Fruit fly (Drosophila melanogaster) whole organism, embryonic: ENCODE results near the gene CG8142.

Source experiments
- CG10462 ChIP-seq: fragments of 200-800 bp; sonication (Bioruptor generic); optimal IDR thresholded peaks from 2 replicates; lab custom pipeline; 2016; ENCODE audit warnings: missing biosample characterization, missing genetic modification characterization
- CG12236 ChIP-seq: fragments of 200-800 bp; sonication (Bioruptor generic); optimal IDR thresholded peaks from 2 replicates; lab custom pipeline; 2016; ENCODE audit warnings: missing biosample characterization, missing genetic modification characterization
- CG15479 ChIP-seq: fragments of 200-800 bp; sonication (Bioruptor generic); optimal IDR thresholded peaks from 3 replicates; lab custom pipeline; 2019; ENCODE audit warnings: missing biosample characterization, mild to moderate bottlenecking, missing genetic modification characterization, moderate library complexity
- CG1602 ChIP-seq: fragments of 200-800 bp; sonication (Bioruptor generic); optimal IDR thresholded peaks from 3 replicates; lab custom pipeline; 2016; ENCODE audit warnings: missing biosample characterization, missing genetic modification characterization
- CG16815 ChIP-seq: fragments of 200-800 bp; sonication (Bioruptor generic); optimal IDR thresholded peaks from 3 replicates; lab custom pipeline; 2017; ENCODE audit warnings: missing biosample characterization, mild to moderate bottlenecking, missing genetic modification characterization
- CG17328 ChIP-seq: fragments of 200-800 bp; sonication (Bioruptor generic); IDR thresholded peaks from 2 replicates; pipeline ENCODE4 v1.3.6; 2022; ENCODE audit warnings: missing biosample characterization, missing genetic modification characterization
- CG2116 ChIP-seq: fragments of 200-800 bp; sonication (Bioruptor generic); optimal IDR thresholded peaks from 3 replicates; lab custom pipeline; 2018; ENCODE audit warnings: missing biosample characterization, mild to moderate bottlenecking, missing genetic modification characterization
- CG2875 ChIP-seq: fragments of 200-800 bp; sonication (Bioruptor generic); optimal IDR thresholded peaks from 2 replicates; lab custom pipeline; 2017; ENCODE audit warnings: missing biosample characterization, mild to moderate bottlenecking, missing genetic modification characterization, missing genetic modification reagents
- CG30431 ChIP-seq: fragments of 200-800 bp; sonication (Bioruptor generic); optimal IDR thresholded peaks from 2 replicates; lab custom pipeline; 2017; ENCODE audit warnings: missing biosample characterization, missing genetic modification characterization
- CG33213 ChIP-seq: fragments of 200-800 bp; sonication (Bioruptor generic); optimal IDR thresholded peaks from 3 replicates; lab custom pipeline; 2016; ENCODE audit warnings: missing biosample characterization, missing genetic modification characterization
- CG3407 ChIP-seq: fragments of 200-800 bp; sonication (Bioruptor generic); optimal IDR thresholded peaks from 2 replicates; lab custom pipeline; 2018; ENCODE audit warnings: missing biosample characterization, mild to moderate bottlenecking, missing genetic modification characterization
- CG34422 ChIP-seq: fragments of 200-800 bp; sonication (Bioruptor generic); IDR thresholded peaks from 3 replicates; pipeline ENCODE4 v1.3.6; 2022; ENCODE audit warnings: missing biosample characterization, missing genetic modification characterization
- CG4424 ChIP-seq: fragments of 200-800 bp; sonication (Bioruptor generic); optimal IDR thresholded peaks from 3 replicates; lab custom pipeline; 2016; ENCODE audit warnings: missing biosample characterization, missing genetic modification characterization
- CG4820 ChIP-seq: fragments of 200-800 bp; sonication (Bioruptor generic); optimal IDR thresholded peaks from 3 replicates; lab custom pipeline; 2016; ENCODE audit warnings: missing biosample characterization, missing genetic modification characterization
- CG5953 ChIP-seq: fragments of 200-800 bp; sonication (Bioruptor generic); IDR thresholded peaks from 2 replicates; pipeline ENCODE4 v1.3.6; 2022; ENCODE audit warnings: missing biosample characterization, missing genetic modification characterization
- CG6272 ChIP-seq: fragments of 200-800 bp; sonication (Bioruptor generic); IDR thresholded peaks from 2 replicates; pipeline ENCODE4 v1.3.6; 2022; ENCODE audit warnings: missing biosample characterization, missing genetic modification characterization
- CG8290 ChIP-seq, 3 experiments: fragments of 200-800 bp; sonication (Bioruptor generic); optimal IDR thresholded peaks; 2 replicates each; lab custom pipeline; 2016 to 2019; ENCODE audit warnings: missing biosample characterization in 3 of 3, missing genetic modification characterization in 3 of 3, mild to moderate bottlenecking in 2 of 3, moderate library complexity in 1 of 3
- CG8944 ChIP-seq: fragments of 200-800 bp; sonication (Bioruptor generic); optimal IDR thresholded peaks from 3 replicates; lab custom pipeline; 2016; ENCODE audit warnings: missing biosample characterization, missing genetic modification characterization
- CG9437 ChIP-seq: fragments of 200-800 bp; sonication (Bioruptor generic); optimal IDR thresholded peaks from 2 replicates; lab custom pipeline; 2018; ENCODE audit warnings: missing biosample characterization, mild to moderate bottlenecking, missing genetic modification characterization
- CG9797 ChIP-seq: fragments of 200-800 bp; sonication (Bioruptor generic); optimal IDR thresholded peaks from 3 replicates; lab custom pipeline; 2018; ENCODE audit warnings: missing biosample characterization, mild to moderate bottlenecking, missing genetic modification characterization
- Dad ChIP-seq: fragments of 200-800 bp; sonication (Bioruptor generic); optimal IDR thresholded peaks from 3 replicates; lab custom pipeline; 2016; ENCODE audit warnings: missing biosample characterization, missing genetic modification characterization
- Doc3 ChIP-seq: fragments of 200-800 bp; sonication (Bioruptor generic); IDR thresholded peaks from 3 replicates; pipeline ENCODE4 v1.3.6; 2022; ENCODE audit warnings: missing biosample characterization, missing genetic modification characterization; ENCODE audit not compliant: partially characterized antibody
- Drgx ChIP-seq: fragments of 200-800 bp; sonication (Bioruptor generic); IDR thresholded peaks from 2 replicates; pipeline ENCODE4 v1.3.6; 2022; ENCODE audit warnings: missing biosample characterization, missing genetic modification characterization
- E2f1 ChIP-seq: fragments of 200-800 bp; sonication (Bioruptor generic); IDR thresholded peaks from 2 replicates; pipeline ENCODE4 v1.3.6; 2022; ENCODE audit warnings: missing biosample characterization, missing genetic modification characterization
- Ets65A ChIP-seq: fragments of 200-800 bp; sonication (Bioruptor generic); peaks from one replicate; lab custom pipeline; 2016; ENCODE audit warnings: missing biosample characterization, missing genetic modification characterization
- Gug ChIP-seq: fragments of 200-800 bp; sonication (Bioruptor generic); IDR thresholded peaks from 4 replicates; pipeline ENCODE4 v1.3.6; 2022; ENCODE audit warnings: missing biosample characterization, missing genetic modification characterization
- Hmx ChIP-seq: fragments of 200-800 bp; sonication (Bioruptor generic); optimal IDR thresholded peaks from 2 replicates; lab custom pipeline; 2016; ENCODE audit warnings: missing biosample characterization, missing genetic modification characterization
- Spps ChIP-seq: fragments of 200-800 bp; sonication (Bioruptor generic); optimal IDR thresholded peaks from 2 replicates; lab custom pipeline; 2018; ENCODE audit warnings: missing biosample characterization, mild to moderate bottlenecking, missing genetic modification characterization
- Trl ChIP-seq, 3 experiments: fragments of >200 bp in 2 of 3; fragments of 200-800 bp in 1 of 3; sonication (Bioruptor generic) in 1 of 3; optimal IDR thresholded peaks; 2 replicates in 1 of 3; 3 replicates in 2 of 3; lab custom pipeline; 2016 to 2017; ENCODE audit warnings: missing biosample characterization in 1 of 3, missing genetic modification characterization in 1 of 3
- Vsx1 ChIP-seq: fragments of 200-800 bp; sonication (Bioruptor generic); optimal IDR thresholded peaks from 2 replicates; lab custom pipeline; 2017; ENCODE audit warnings: missing biosample characterization, mild to moderate bottlenecking, missing genetic modification characterization, missing genetic modification reagents
- ap ChIP-seq: fragments of 200-800 bp; sonication (Bioruptor generic); IDR thresholded peaks from 2 replicates; pipeline ENCODE4 v1.3.6; 2022; ENCODE audit warnings: missing biosample characterization, missing genetic modification characterization
- ase ChIP-seq: fragments of 200-800 bp; sonication (Bioruptor generic); IDR thresholded peaks from 3 replicates; pipeline ENCODE4 v1.3.6; 2022; ENCODE audit warnings: missing biosample characterization, missing genetic modification characterization
- cad ChIP-seq: fragments of >200 bp; optimal IDR thresholded peaks from 2 replicates; lab custom pipeline; 2017; ENCODE audit warnings: missing biosample characterization, missing genetic modification characterization
- cato ChIP-seq: fragments of 200-800 bp; sonication (Bioruptor generic); optimal IDR thresholded peaks from 2 replicates; lab custom pipeline; 2016; ENCODE audit warnings: missing biosample characterization, missing genetic modification characterization, borderline replicate concordance
- chm ChIP-seq: fragments of 200-800 bp; sonication (Bioruptor generic); IDR thresholded peaks from 2 replicates; pipeline ENCODE4 v1.3.6; 2022; ENCODE audit warnings: missing biosample characterization, missing genetic modification characterization
- croc ChIP-seq: fragments of 200-800 bp; sonication (Bioruptor generic); conservative IDR thresholded peaks from 3 replicates; pipeline ENCODE4 v1.3.6; 2022; ENCODE audit warnings: missing biosample characterization, missing genetic modification characterization
- crp ChIP-seq, 2 experiments: fragments of 200-800 bp; sonication (Bioruptor generic); optimal IDR thresholded peaks; 2 replicates in 1 of 2; 3 replicates in 1 of 2; lab custom pipeline; 2017; ENCODE audit warnings: missing biosample characterization in 2 of 2, missing genetic modification characterization in 2 of 2, mild to moderate bottlenecking in 1 of 2, moderate library complexity in 1 of 2
- gcm ChIP-seq: fragments of 200-800 bp; sonication (Bioruptor generic); optimal IDR thresholded peaks from 2 replicates; lab custom pipeline; 2019; ENCODE audit warnings: missing biosample characterization, mild to moderate bottlenecking, missing genetic modification characterization, moderate library complexity
- gsb-n ChIP-seq: fragments of 200-800 bp; sonication (Bioruptor generic); optimal IDR thresholded peaks from 3 replicates; lab custom pipeline; 2018; ENCODE audit warnings: missing biosample characterization, mild to moderate bottlenecking, missing genetic modification characterization
- jumu ChIP-seq: fragments of 200-800 bp; sonication (Bioruptor generic); optimal IDR thresholded peaks from 3 replicates; lab custom pipeline; 2016; ENCODE audit warnings: missing biosample characterization, missing genetic modification characterization
- kah ChIP-seq: fragments of 200-800 bp; sonication (Bioruptor generic); optimal IDR thresholded peaks from 2 replicates; lab custom pipeline; 2018; ENCODE audit warnings: missing biosample characterization, mild to moderate bottlenecking, missing genetic modification characterization
- lilli ChIP-seq: fragments of 200-800 bp; sonication (Bioruptor generic); optimal IDR thresholded peaks from 3 replicates; lab custom pipeline; 2016; ENCODE audit warnings: missing biosample characterization, missing genetic modification characterization
- onecut ChIP-seq: fragments of 200-800 bp; sonication (Bioruptor generic); IDR thresholded peaks from 2 replicates; pipeline ENCODE4 v1.3.6; 2022; ENCODE audit warnings: missing biosample characterization, missing genetic modification characterization
- pros ChIP-seq: fragments of 200-800 bp; sonication (Bioruptor generic); optimal IDR thresholded peaks from 3 replicates; lab custom pipeline; 2019; ENCODE audit warnings: missing biosample characterization, mild to moderate bottlenecking, missing genetic modification characterization, moderate library complexity
- ranshi ChIP-seq: fragments of 200-800 bp; sonication (Bioruptor generic); IDR thresholded peaks from 2 replicates; pipeline ENCODE4 v1.3.6; 2022; ENCODE audit warnings: missing biosample characterization, missing genetic modification characterization
- stc ChIP-seq: fragments of 200-800 bp; sonication (Bioruptor generic); IDR thresholded peaks from 2 replicates; pipeline ENCODE4 v1.3.6; 2022; ENCODE audit warnings: missing biosample characterization, missing genetic modification characterization
- tio ChIP-seq: fragments of 200-800 bp; sonication (Bioruptor generic); optimal IDR thresholded peaks from 2 replicates; lab custom pipeline; 2017; ENCODE audit warnings: missing biosample characterization, missing genetic modification characterization, inconsistent platforms
- twi ChIP-seq: fragments of 200-800 bp; optimal IDR thresholded peaks from 2 replicates; lab custom pipeline; 2019; ENCODE audit warnings: missing biosample characterization, mild to moderate bottlenecking, missing genetic modification characterization, moderate library complexity

CG8142 gene

DNA sequence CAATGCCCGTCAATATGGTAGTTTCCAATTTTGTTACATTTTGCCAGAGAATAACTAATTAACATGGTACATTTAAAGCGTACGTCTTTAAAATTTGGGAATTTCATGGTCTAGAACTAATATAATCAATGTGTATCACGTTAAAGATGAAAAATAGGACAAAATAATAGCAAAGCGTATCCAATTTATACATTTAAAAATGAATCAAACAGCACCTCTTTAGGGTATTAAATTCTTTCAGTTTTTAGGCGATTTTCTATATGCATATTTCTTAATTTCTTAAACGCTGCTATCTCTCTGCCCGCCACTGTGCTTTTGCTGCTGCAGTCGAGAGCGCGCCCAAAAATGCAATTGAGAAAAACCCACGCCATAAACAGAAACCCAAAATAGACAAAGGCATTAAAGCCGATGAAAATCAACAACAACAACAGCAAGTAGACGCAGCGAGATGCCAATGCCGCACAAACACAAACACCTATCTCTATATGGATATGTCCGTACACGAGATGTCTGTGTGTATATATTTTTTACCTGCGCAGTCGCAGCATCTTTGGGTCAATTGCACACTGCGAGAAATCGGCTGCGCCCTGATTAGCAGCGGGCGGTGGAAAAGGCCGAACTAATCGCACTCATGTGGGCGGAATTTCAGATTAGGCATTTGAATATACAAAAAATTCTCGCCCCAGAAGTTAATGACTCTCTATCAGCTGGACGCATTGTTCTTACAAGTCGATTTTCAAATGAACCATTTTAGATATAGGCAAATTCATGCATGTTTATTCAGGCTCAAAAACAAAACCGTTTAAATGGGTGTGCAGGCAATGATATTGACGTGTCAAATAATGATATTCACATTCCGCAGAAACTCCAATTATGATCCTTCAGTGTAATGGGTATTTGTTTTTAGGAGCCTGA is 15.2 kb downstream of the CG8142 start (continued):
- no peak for TF ChIP-seq Trl (optimal IDR thresholded peaks at IDR 0.05; lab: Kevin White, UChicago)
- peak; percentile 10 for TF ChIP-seq Trl (GFP tag; optimal IDR thresholded peaks at IDR 0.05; lab: Kevin White, UChicago)
- peak; percentile 53 for TF ChIP-seq CG16815
- peak in 1 of 2 experiments; percentile 4 for TF ChIP-seq crp (GFP tag; optimal IDR thresholded peaks at IDR 0.05; lab: Kevin White, UChicago)
- TF ChIP-seq CG12236 (GFP tag; lab: Kevin White, UChicago): peak; percentile 10
- TF ChIP-seq CG17328 (GFP tag; lab: Robert Waterston, UW): peak; percentile 60
- peak; percentile 15 for TF ChIP-seq CG33213 (GFP tag; lab: Kevin White, UChicago)
- peak; percentile 1 for TF ChIP-seq CG8944 (GFP tag; lab: Kevin White, UChicago)
- peak; percentile 34 for TF ChIP-seq CG30431
- no peak for TF ChIP-seq Dad (GFP tag; lab: Kevin White, UChicago)
- no peak for TF ChIP-seq stc
- TF ChIP-seq croc (GFP tag; lab: Robert Waterston, UW): peak; percentile 65
- TF ChIP-seq lilli (GFP tag; lab: Kevin White, UChicago): no peak
- no peak for TF ChIP-seq cato
- TF ChIP-seq CG10462: peak; percentile 14
- 0 out of 2 replicates have a peak, but pooled peaks have one; percentile 6 for TF ChIP-seq CG5953 (GFP tag; lab: Robert Waterston, UW)
- TF ChIP-seq Drgx (GFP tag; lab: Robert Waterston, UW): peak; percentile 57
- TF ChIP-seq ase (GFP tag; lab: Robert Waterston, UW): peak; percentile 33; the same call in 1 of the 3 replicates
- 0 out of 3 replicates have a peak, but pooled peaks have one; percentile 17 for TF ChIP-seq CG34422 (GFP tag; lab: Robert Waterston, UW)
- TF ChIP-seq Hmx (GFP tag; lab: Kevin White, UChicago): no peak
- TF ChIP-seq CG2875 (GFP tag; lab: Kevin White, UChicago): peak; percentile 62
- TF ChIP-seq CG9437 (GFP tag; lab: Kevin White, UChicago): peak; percentile 65
- peak; percentile 58 for TF ChIP-seq Spps (tag; lab: Kevin White, UChicago)
- peak; percentile 41; the same call in 1 of the 2 replicates for TF ChIP-seq ap (GFP tag; lab: Robert Waterston, UW)
- TF ChIP-seq tio (GFP tag; lab: Kevin White, UChicago): peak; percentile 44
- TF ChIP-seq kah (GFP tag; lab: Kevin White, UChicago): peak; percentile 38
- peak; percentile 22 for TF ChIP-seq Vsx1 (GFP tag; lab: Kevin White, UChicago)
- TF ChIP-seq CG4424 (GFP tag; lab: Kevin White, UChicago): peak; percentile 65
- peak; percentile 69 for TF ChIP-seq twi (tag; lab: Kevin White, UChicago)
- peak; percentile 31; the same call in 1 of the 2 replicates for TF ChIP-seq onecut
- peak; percentile 22 for TF ChIP-seq CG8290 (GFP tag; optimal IDR thresholded peaks at IDR 0.05; lab: Kevin White, UChicago)
- TF ChIP-seq CG8290 (tag; optimal IDR thresholded peaks at IDR 0.05; lab: Kevin White, UChicago): no peak
- TF ChIP-seq cad: peak; percentile 81
- 0 out of 2 replicates have a peak, but pooled peaks have one; percentile 17 for TF ChIP-seq E2f1 (GFP tag; lab: Robert Waterston, UW)
- peak; percentile 64 for TF ChIP-seq CG1602 (GFP tag; lab: Kevin White, UChicago)
- TF ChIP-seq CG15479 (GFP tag; lab: Kevin White, UChicago): peak; percentile 99
- TF ChIP-seq CG3407: peak; percentile 65
- TF ChIP-seq CG6272 (GFP tag; lab: Robert Waterston, UW): no peak
- no peak for TF ChIP-seq CG9797 (GFP tag; lab: Kevin White, UChicago)
- peak; percentile 18 for TF ChIP-seq jumu
- TF ChIP-seq chm (GFP tag; lab: Robert Waterston, UW): 0 out of 2 replicates have a peak, but pooled peaks have one; percentile 19
- TF ChIP-seq CG2116 (GFP tag; lab: Kevin White, UChicago): no peak
- TF ChIP-seq ranshi (GFP tag; lab: Robert Waterston, UW): 0 out of 2 replicates have a peak, but pooled peaks have one; percentile 11
- no peak for TF ChIP-seq Ets65A (GFP tag; lab: Kevin White, UChicago)
- peak; percentile 54 for TF ChIP-seq CG4820 (GFP tag; lab: Kevin White, UChicago)
- peak; percentile 63 for TF ChIP-seq gsb-n
- no peak; the same call in 3 of the 4 replicates for TF ChIP-seq Gug (GFP tag; lab: Robert Waterston, UW)
- no peak for TF ChIP-seq Doc3 (GFP tag; lab: Robert Waterston, UW)
- TF ChIP-seq pros (GFP tag; lab: Kevin White, UChicago): peak; percentile 72
- TF ChIP-seq gcm (GFP tag; lab: Kevin White, UChicago): peak; percentile 73
